Worm (Caenorhabditis elegans) whole organism, L4/young adult: Measurements from ENCODE around the gene elpc-3.

Experiments used
- W03F9.2 ChIP-seq: fragments of 150-350 bp; optimal IDR thresholded peaks from 2 replicates; lab custom pipeline; 2014; ENCODE audit warnings: missing biosample characterization, missing genetic modification characterization
- dao-5 ChIP-seq: sonication (generic microtip); optimal IDR thresholded peaks from 2 replicates; lab custom pipeline; 2016; ENCODE audit warnings: missing genotype, missing genetic modification characterization, moderate library complexity, missing compliant biosample characterization

DNA sequence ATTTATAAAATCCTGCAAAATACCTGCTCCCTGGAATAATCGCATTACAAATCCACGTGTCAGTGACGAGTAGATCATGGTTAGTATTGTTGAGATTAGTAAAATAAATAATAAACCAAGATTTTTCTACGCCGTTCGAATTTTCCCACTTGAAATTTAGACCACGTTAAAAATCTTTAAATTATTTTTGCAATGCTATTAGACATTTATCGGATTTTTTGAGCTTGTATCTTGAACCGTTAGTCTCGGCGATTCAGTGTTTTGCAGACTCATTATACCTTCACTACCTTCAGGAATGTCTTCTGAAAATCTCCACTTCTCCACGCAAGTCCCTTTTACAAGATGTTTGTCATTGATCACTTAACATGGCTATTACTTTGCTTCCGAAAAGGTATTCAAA lies 19.0 kb downstream of the elpc-3 start, which contains the start of gene C27A7.5:
- no peak for TF ChIP-seq dao-5
- no peak for TF ChIP-seq W03F9.2 (tag; lab: Kevin White, UChicago)
